Fruit fly (Drosophila melanogaster) whole organism, prepupa: Measurements from ENCODE around the gene CG33098.

ENCODE experiments used
- Blimp-1 ChIP-seq: fragments of 200-800 bp; sonication (Bioruptor generic); optimal IDR thresholded peaks from 3 replicates; lab custom pipeline; 2017; ENCODE audit warnings: missing biosample characterization, missing genetic modification characterization, mild to moderate bottlenecking, moderate library complexity, missing genetic modification reagents
- CG11294 ChIP-seq: fragments of 200-800 bp; sonication (Bioruptor generic); IDR thresholded peaks from 2 replicates; pipeline ENCODE4 v1.3.6; 2022; ENCODE audit warnings: missing biosample characterization, missing genetic modification characterization
- CG11902 ChIP-seq: fragments of 200-800 bp; sonication (Bioruptor generic); optimal IDR thresholded peaks from 3 replicates; lab custom pipeline; 2016; ENCODE audit warnings: missing biosample characterization, missing genetic modification characterization
- CG15336 ChIP-seq: fragments of 200-800 bp; sonication (Bioruptor generic); IDR thresholded peaks from 2 replicates; pipeline ENCODE4 v1.3.6; 2022; ENCODE audit warnings: missing biosample characterization, missing genetic modification characterization
- CG1621 ChIP-seq: fragments of 200-800 bp; sonication (Bioruptor generic); optimal IDR thresholded peaks from 3 replicates; lab custom pipeline; 2018; ENCODE audit warnings: missing biosample characterization, mild to moderate bottlenecking, missing genetic modification characterization
- CG3032 ChIP-seq: fragments of 200-800 bp; optimal IDR thresholded peaks from 2 replicates; lab custom pipeline; 2019; ENCODE audit warnings: missing biosample characterization, mild to moderate bottlenecking, missing genetic modification characterization, moderate library complexity
- CG31627 ChIP-seq: fragments of 200-800 bp; sonication (Bioruptor generic); optimal IDR thresholded peaks from 3 replicates; lab custom pipeline; 2016; ENCODE audit warnings: missing biosample characterization, missing genetic modification characterization
- CG3919 ChIP-seq: fragments of 200-800 bp; sonication (Bioruptor generic); optimal IDR thresholded peaks from 3 replicates; lab custom pipeline; 2016; ENCODE audit warnings: missing biosample characterization, missing genetic modification characterization
- CG6163 ChIP-seq: fragments of 200-800 bp; sonication (Bioruptor generic); IDR thresholded peaks from 3 replicates; pipeline ENCODE4 v1.3.6; 2022; ENCODE audit warnings: missing biosample characterization, missing genetic modification characterization
- CG6276 ChIP-seq: fragments of 200-800 bp; sonication (Bioruptor generic); optimal IDR thresholded peaks from 2 replicates; lab custom pipeline; 2017; ENCODE audit warnings: missing biosample characterization, mild to moderate bottlenecking, missing genetic modification characterization
- CG6792 ChIP-seq: fragments of 200-800 bp; sonication (Bioruptor generic); optimal IDR thresholded peaks from 3 replicates; lab custom pipeline; 2016; ENCODE audit warnings: missing biosample characterization, missing genetic modification characterization
- CG6808 ChIP-seq: fragments of 200-800 bp; sonication (Bioruptor generic); optimal IDR thresholded peaks from 3 replicates; lab custom pipeline; 2017; ENCODE audit warnings: missing biosample characterization, missing genetic modification characterization, mild to moderate bottlenecking, moderate library complexity, missing genetic modification reagents
- CG6854 ChIP-seq: fragments of 200-800 bp; sonication (Bioruptor generic); optimal IDR thresholded peaks from 2 replicates; lab custom pipeline; 2017; ENCODE audit warnings: missing biosample characterization, mild to moderate bottlenecking, missing genetic modification characterization
- CG7368 ChIP-seq: fragments of 200-800 bp; sonication (Bioruptor generic); optimal IDR thresholded peaks from 3 replicates; lab custom pipeline; 2016; ENCODE audit warnings: missing biosample characterization, missing genetic modification characterization
- CG8319 ChIP-seq: fragments of 200-800 bp; sonication (Bioruptor generic); optimal IDR thresholded peaks from 3 replicates; lab custom pipeline; 2016; ENCODE audit warnings: missing biosample characterization, missing genetic modification characterization
- CG8632 ChIP-seq: fragments of 200-800 bp; sonication (Bioruptor generic); optimal IDR thresholded peaks from 3 replicates; lab custom pipeline; 2016; ENCODE audit warnings: missing biosample characterization, missing genetic modification characterization
- CG9139 ChIP-seq: fragments of 200-800 bp; sonication (Bioruptor generic); optimal IDR thresholded peaks from 3 replicates; lab custom pipeline; 2017; ENCODE audit warnings: missing biosample characterization, mild to moderate bottlenecking, missing genetic modification characterization
- Eip75B ChIP-seq: fragments of 200-800 bp; sonication (Bioruptor generic); optimal IDR thresholded peaks from 3 replicates; lab custom pipeline; 2016; ENCODE audit warnings: missing biosample characterization, missing genetic modification characterization
- Eip93F ChIP-seq: fragments of 200-800 bp; sonication (Bioruptor generic); optimal IDR thresholded peaks from 2 replicates; lab custom pipeline; 2016; ENCODE audit warnings: missing biosample characterization, mild to moderate bottlenecking, missing genetic modification characterization
- Ets21C ChIP-seq: fragments of 200-800 bp; sonication (Bioruptor generic); optimal IDR thresholded peaks from 3 replicates; lab custom pipeline; 2016; ENCODE audit warnings: missing biosample characterization, missing genetic modification characterization
- Hr38 ChIP-seq: sonication (Bioruptor generic); optimal IDR thresholded peaks from 2 replicates; lab custom pipeline; 2016; ENCODE audit warnings: missing biosample characterization, missing genetic modification characterization
- Hr39 ChIP-seq: fragments of 200-800 bp; sonication (Bioruptor generic); optimal IDR thresholded peaks from 2 replicates; lab custom pipeline; 2016; ENCODE audit warnings: missing biosample characterization, missing genetic modification characterization
- Hr4 ChIP-seq: fragments of 200-800 bp; sonication (Bioruptor generic); optimal IDR thresholded peaks from 3 replicates; lab custom pipeline; 2016; ENCODE audit warnings: missing biosample characterization, missing genetic modification characterization
- Lpt ChIP-seq: fragments of 200-800 bp; sonication (Bioruptor generic); optimal IDR thresholded peaks from 3 replicates; lab custom pipeline; 2016; ENCODE audit warnings: missing biosample characterization, missing genetic modification characterization
- Met ChIP-seq: fragments of 200-800 bp; sonication (Bioruptor generic); optimal IDR thresholded peaks from 3 replicates; lab custom pipeline; 2016; ENCODE audit warnings: missing biosample characterization, missing genetic modification characterization
- OdsH ChIP-seq: fragments of 200-800 bp; sonication (Bioruptor generic); optimal IDR thresholded peaks from 3 replicates; lab custom pipeline; 2016; ENCODE audit warnings: missing biosample characterization, missing genetic modification characterization
- Smox ChIP-seq: fragments of 200-800 bp; sonication (Bioruptor generic); optimal IDR thresholded peaks from 3 replicates; lab custom pipeline; 2016; ENCODE audit warnings: missing biosample characterization, missing genetic modification characterization
- Sox14 ChIP-seq: fragments of 200-800 bp; sonication (Bioruptor generic); optimal IDR thresholded peaks from 3 replicates; lab custom pipeline; 2016; ENCODE audit warnings: missing biosample characterization, missing genetic modification characterization
- Sox15 ChIP-seq: fragments of 200-800 bp; sonication (Bioruptor generic); optimal IDR thresholded peaks from 3 replicates; lab custom pipeline; 2016; ENCODE audit warnings: missing biosample characterization, missing genetic modification characterization
- acj6 ChIP-seq: fragments of 200-800 bp; sonication (Bioruptor generic); optimal IDR thresholded peaks from 3 replicates; lab custom pipeline; 2016; ENCODE audit warnings: missing biosample characterization, missing genetic modification characterization
- cyc ChIP-seq: fragments of 200-800 bp; sonication (Bioruptor generic); optimal IDR thresholded peaks from 3 replicates; lab custom pipeline; 2016; ENCODE audit warnings: missing biosample characterization, missing genetic modification characterization
- dac ChIP-seq: fragments of 200-800 bp; sonication (Bioruptor generic); optimal IDR thresholded peaks from 2 replicates; lab custom pipeline; 2017; ENCODE audit warnings: missing biosample characterization, mild to moderate bottlenecking, missing genetic modification characterization
- dsx ChIP-seq: fragments of 200-800 bp; optimal IDR thresholded peaks from 3 replicates; lab custom pipeline; 2019; ENCODE audit warnings: missing biosample characterization, mild to moderate bottlenecking, missing genetic modification characterization, moderate library complexity; ENCODE audit not compliant: poor library complexity, severe bottlenecking
- esn ChIP-seq: fragments of 200-800 bp; sonication (Bioruptor generic); optimal IDR thresholded peaks from 2 replicates; lab custom pipeline; 2016; ENCODE audit warnings: missing biosample characterization, mild to moderate bottlenecking, missing genetic modification characterization, moderate library complexity
- fd85E ChIP-seq: fragments of 200-800 bp; sonication (Bioruptor generic); optimal IDR thresholded peaks from 3 replicates; lab custom pipeline; 2016; ENCODE audit warnings: missing biosample characterization, missing genetic modification characterization
- lz ChIP-seq: fragments of 200-800 bp; sonication (Bioruptor generic); optimal IDR thresholded peaks from 3 replicates; lab custom pipeline; 2016; ENCODE audit warnings: missing biosample characterization, missing genetic modification characterization
- net ChIP-seq: fragments of 200-800 bp; sonication (Bioruptor generic); optimal IDR thresholded peaks from 3 replicates; lab custom pipeline; 2016; ENCODE audit warnings: missing biosample characterization, missing genetic modification characterization
- pdm3 ChIP-seq: fragments of 200-800 bp; sonication (Bioruptor generic); optimal IDR thresholded peaks from 3 replicates; lab custom pipeline; 2016; ENCODE audit warnings: missing biosample characterization, missing genetic modification characterization
- salr ChIP-seq, 2 experiments: fragments of 200-800 bp; sonication (Bioruptor generic); optimal IDR thresholded peaks; 3 replicates each; lab custom pipeline; 2016 to 2018; ENCODE audit warnings: missing biosample characterization in 2 of 2, missing genetic modification characterization in 2 of 2, mild to moderate bottlenecking in 1 of 2
- ss ChIP-seq, 2 experiments: fragments of 200-800 bp; sonication (Bioruptor generic); optimal IDR thresholded peaks; 2 replicates in 1 of 2; 3 replicates in 1 of 2; lab custom pipeline; 2017 to 2018; ENCODE audit warnings: mild to moderate bottlenecking in 2 of 2, missing biosample characterization in 2 of 2, missing genetic modification characterization in 2 of 2, moderate library complexity in 1 of 2
- svp ChIP-seq: fragments of 200-800 bp; sonication (Bioruptor generic); peaks from one replicate; lab custom pipeline; 2016; ENCODE audit warnings: missing biosample characterization, missing genetic modification characterization
- topi ChIP-seq: fragments of 200-800 bp; sonication (Bioruptor generic); optimal IDR thresholded peaks from 3 replicates; lab custom pipeline; 2016; ENCODE audit warnings: missing biosample characterization, missing genetic modification characterization

CG33098 gene

dm6 chr3R:12350497-12350896 is 36.5 kb upstream of the CG33098 start, which contains the start of gene CG10038:
Gene CG10038, minus strand, starts transcription at chr3R:12350644.
- TF ChIP-seq CG3919 (GFP tag; lab: Kevin White, UChicago), result peak; percentile 14
- TF ChIP-seq cyc (GFP tag; lab: Kevin White, UChicago), result peak; percentile 36
- no peak for TF ChIP-seq CG8632 (GFP tag; lab: Kevin White, UChicago)
- no peak for TF ChIP-seq dsx (GFP tag; lab: Kevin White, UChicago)
- no peak for TF ChIP-seq Eip75B (GFP tag; lab: Kevin White, UChicago)
- TF ChIP-seq OdsH, result no peak
- no peak for TF ChIP-seq CG1621 (tag; lab: Kevin White, UChicago)
- peak; percentile 35 for TF ChIP-seq pdm3
- TF ChIP-seq Hr39 (GFP tag; lab: Kevin White, UChicago), result peak; percentile 21
- no peak for TF ChIP-seq dac (GFP tag; lab: Kevin White, UChicago)
- no peak for TF ChIP-seq fd85E (GFP tag; lab: Kevin White, UChicago)
- TF ChIP-seq esn, result peak; percentile 45
- TF ChIP-seq svp (GFP tag; lab: Kevin White, UChicago), result peak; percentile 86
- peak; percentile 24 for TF ChIP-seq CG31627
- TF ChIP-seq CG15336 (GFP tag; lab: Robert Waterston, UW), result no peak
- TF ChIP-seq CG3032 (tag; lab: Kevin White, UChicago), result peak; percentile 12
- TF ChIP-seq Eip93F (GFP tag; lab: Kevin White, UChicago), result no peak
- TF ChIP-seq lz (GFP tag; lab: Kevin White, UChicago), result peak; percentile 27
- no peak for TF ChIP-seq Blimp-1 (GFP tag; lab: Kevin White, UChicago)
- no peak for TF ChIP-seq net (GFP tag; lab: Kevin White, UChicago)
- TF ChIP-seq CG11902, result no peak
- TF ChIP-seq CG6854 (GFP tag; lab: Kevin White, UChicago), result no peak
- peak; percentile 20 for TF ChIP-seq acj6 (GFP tag; lab: Kevin White, UChicago)
- TF ChIP-seq CG8319 (GFP tag; lab: Kevin White, UChicago), result no peak
- no peak for TF ChIP-seq ss (GFP tag; optimal IDR thresholded peaks at IDR 0.05; lab: Kevin White, UChicago)
- TF ChIP-seq Smox, result no peak
- no peak for TF ChIP-seq CG6163 (GFP tag; lab: Robert Waterston, UW)
- no peak for TF ChIP-seq Ets21C (GFP tag; lab: Kevin White, UChicago)
- no peak for TF ChIP-seq CG9139 (GFP tag; lab: Kevin White, UChicago)
- TF ChIP-seq CG6276, result no peak
- TF ChIP-seq Hr4 (GFP tag; lab: Kevin White, UChicago), result no peak
- TF ChIP-seq Met, result peak; percentile 28
- TF ChIP-seq topi (GFP tag; lab: Kevin White, UChicago), result peak; percentile 20
- TF ChIP-seq Sox14 (GFP tag; lab: Kevin White, UChicago), result no peak
- no peak for TF ChIP-seq Hr38 (GFP tag; lab: Kevin White, UChicago)
- TF ChIP-seq CG6792, result peak; percentile 18

DNA sequence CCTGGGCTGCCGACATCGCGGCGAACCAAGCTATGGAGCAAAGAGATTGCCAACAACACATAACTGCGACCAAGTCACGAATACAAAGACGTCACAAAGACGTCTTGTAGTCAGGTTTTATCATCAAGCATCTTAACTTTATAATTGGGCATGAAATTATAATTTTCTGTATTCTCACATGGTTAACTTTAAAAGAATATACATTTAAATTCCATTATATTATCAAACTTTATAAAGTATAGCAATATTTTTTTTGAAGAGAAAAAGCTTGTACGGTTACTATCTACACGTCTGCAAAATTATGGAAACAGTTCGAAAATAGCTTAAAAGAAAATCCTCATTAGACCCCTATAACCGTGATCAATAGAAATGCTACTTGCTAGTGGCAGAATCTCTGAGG is 35.0 kb upstream of the CG33098 start, which contains the start of gene CG10041:
CG10041 (minus strand) TSS at position 101 of the 400 bp plus-strand sequence.
- TF ChIP-seq CG6808 (GFP tag; lab: Kevin White, UChicago), result no peak
- TF ChIP-seq Lpt, result no peak
- TF ChIP-seq Met, result no peak
- TF ChIP-seq salr (GFP tag; optimal IDR thresholded peaks at IDR 0.05; lab: Kevin White, UChicago), result no peak
- TF ChIP-seq Sox15 (GFP tag; lab: Kevin White, UChicago), result no peak
- no peak for TF ChIP-seq Eip75B (GFP tag; lab: Kevin White, UChicago)
- no peak for TF ChIP-seq CG9139 (GFP tag; lab: Kevin White, UChicago)
- TF ChIP-seq cyc (GFP tag; lab: Kevin White, UChicago), result no peak
- no peak for TF ChIP-seq CG11294
- TF ChIP-seq Ets21C (GFP tag; lab: Kevin White, UChicago), result no peak
- TF ChIP-seq CG7368 (GFP tag; lab: Kevin White, UChicago), result no peak
- TF ChIP-seq Hr4 (GFP tag; lab: Kevin White, UChicago), result no peak
